Worm (Caenorhabditis elegans) whole organism, late embryonic: ENCODE data around the gene lgc-5.
"Not testable (repeated sequence)": the region's sequence is repeated elsewhere in the genome, so short reads cannot be mapped to it uniquely, and the experiment has no call there.

Experiments
- C38D4.7 ChIP-seq: fragments of 200-800 bp; sonication (Bioruptor generic); optimal IDR thresholded peaks from 2 replicates; lab custom pipeline; 2018; ENCODE audit warnings: mild to moderate bottlenecking, missing genetic modification characterization, moderate library complexity, missing compliant biosample characterization
- ama-1 ChIP-seq: fragments of 150-350 bp; optimal IDR thresholded peaks from 2 replicates; lab custom pipeline; 2014
- ceh-2 ChIP-seq: sonication (generic microtip); optimal IDR thresholded peaks from 2 replicates; lab custom pipeline; 2016; ENCODE audit warnings: missing genotype, missing genetic modification characterization, missing compliant biosample characterization
- ceh-24 ChIP-seq: sonication (generic microtip); optimal IDR thresholded peaks from 2 replicates; lab custom pipeline; 2016; ENCODE audit warnings: mild to moderate bottlenecking, missing genetic modification characterization, missing compliant biosample characterization
- dve-1 ChIP-seq: sonication (generic microtip); optimal IDR thresholded peaks from 2 replicates; lab custom pipeline; 2017; ENCODE audit warnings: antibody characterized with exemption, mild to moderate bottlenecking, missing genetic modification characterization, missing compliant biosample characterization
- eyg-1 ChIP-seq: sonication (generic microtip); optimal IDR thresholded peaks from 2 replicates; lab custom pipeline; 2016; ENCODE audit warnings: missing genotype, missing genetic modification characterization, missing compliant biosample characterization
- fax-1 ChIP-seq: sonication (generic microtip); optimal IDR thresholded peaks from 2 replicates; lab custom pipeline; 2016; ENCODE audit warnings: missing genotype, missing genetic modification characterization, missing compliant biosample characterization
- fkh-6 ChIP-seq: sonication (generic microtip); optimal IDR thresholded peaks from 2 replicates; lab custom pipeline; 2016; ENCODE audit warnings: missing genetic modification characterization, missing compliant biosample characterization
- hlh-13 ChIP-seq: fragments of 200-800 bp; sonication (Bioruptor generic); optimal IDR thresholded peaks from 2 replicates; lab custom pipeline; 2018; ENCODE audit warnings: mild to moderate bottlenecking, missing genetic modification characterization, missing compliant biosample characterization
- hlh-15 ChIP-seq: sonication (generic microtip); optimal IDR thresholded peaks from 2 replicates; lab custom pipeline; 2016; ENCODE audit warnings: missing genetic modification characterization, missing compliant biosample characterization
- lin-11 ChIP-seq: fragments of 200-800 bp; sonication (Bioruptor generic); optimal IDR thresholded peaks from 2 replicates; lab custom pipeline; 2018; ENCODE audit warnings: mild to moderate bottlenecking, missing genetic modification characterization, missing compliant biosample characterization
- npax-4 ChIP-seq: sonication (generic microtip); optimal IDR thresholded peaks from 2 replicates; lab custom pipeline; 2016; ENCODE audit warnings: missing genetic modification characterization, missing compliant biosample characterization
- pag-3 ChIP-seq: sonication (generic microtip); optimal IDR thresholded peaks from 2 replicates; lab custom pipeline; 2016; ENCODE audit warnings: missing compliant biosample characterization, missing genetic modification characterization, borderline replicate concordance
- ref-2 ChIP-seq: sonication (generic microtip); optimal IDR thresholded peaks from 2 replicates; lab custom pipeline; 2016; ENCODE audit warnings: missing genetic modification characterization, missing compliant biosample characterization
- rnt-1 ChIP-seq: sonication (generic microtip); optimal IDR thresholded peaks from 2 replicates; lab custom pipeline; 2016; ENCODE audit warnings: missing genetic modification characterization, missing compliant biosample characterization
- unc-42 ChIP-seq: sonication (generic microtip); optimal IDR thresholded peaks from 2 replicates; lab custom pipeline; 2016; ENCODE audit warnings: missing genotype, missing genetic modification characterization, missing compliant biosample characterization
- unc-55 ChIP-seq: sonication (generic microtip); optimal IDR thresholded peaks from 2 replicates; lab custom pipeline; 2017; ENCODE audit warnings: missing biosample characterization, missing genetic modification reagents, missing genetic modification characterization
- unc-86 ChIP-seq: sonication (generic microtip); optimal IDR thresholded peaks from 2 replicates; lab custom pipeline; 2016; ENCODE audit warnings: missing genetic modification characterization, missing compliant biosample characterization
- zip-5 ChIP-seq: sonication (generic microtip); optimal IDR thresholded peaks from 2 replicates; lab custom pipeline; 2016; ENCODE audit warnings: missing genetic modification characterization, missing compliant biosample characterization
- ztf-16 ChIP-seq: sonication (generic microtip); optimal IDR thresholded peaks from 2 replicates; lab custom pipeline; 2017; ENCODE audit warnings: missing genetic modification characterization, missing compliant biosample characterization

lgc-5 gene

DNA sequence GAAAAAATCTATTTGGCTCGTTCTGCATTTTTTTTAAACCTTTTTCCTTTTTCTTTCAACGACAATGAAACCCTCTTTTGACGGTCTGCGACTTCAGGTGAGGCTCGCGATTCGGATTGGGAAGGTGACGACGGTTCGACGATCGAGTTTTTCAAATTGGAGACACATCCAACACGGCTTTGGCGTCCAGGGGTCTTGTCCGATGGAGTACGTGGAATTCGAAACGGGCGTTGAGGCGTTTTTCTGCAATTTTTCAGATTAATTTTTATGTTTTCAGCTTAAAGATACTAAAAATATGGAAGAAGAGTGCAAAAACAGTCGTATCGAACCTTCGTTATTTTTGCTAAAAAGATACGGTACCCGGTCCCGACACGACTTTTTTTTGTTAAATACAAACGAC is 46.7 kb downstream of the lgc-5 start, which contains the start of gene D2096.10:
TSS of gene D2096.10 (minus strand) at position 101 of the 400 bp plus-strand sequence.
- not testable (repeated sequence) for TF ChIP-seq unc-86 (tag; lab: Kevin White, UChicago); ceh-24 (tag; lab: Kevin White, UChicago); C38D4.7 (GFP tag; lab: Kevin White, UChicago)

DNA sequence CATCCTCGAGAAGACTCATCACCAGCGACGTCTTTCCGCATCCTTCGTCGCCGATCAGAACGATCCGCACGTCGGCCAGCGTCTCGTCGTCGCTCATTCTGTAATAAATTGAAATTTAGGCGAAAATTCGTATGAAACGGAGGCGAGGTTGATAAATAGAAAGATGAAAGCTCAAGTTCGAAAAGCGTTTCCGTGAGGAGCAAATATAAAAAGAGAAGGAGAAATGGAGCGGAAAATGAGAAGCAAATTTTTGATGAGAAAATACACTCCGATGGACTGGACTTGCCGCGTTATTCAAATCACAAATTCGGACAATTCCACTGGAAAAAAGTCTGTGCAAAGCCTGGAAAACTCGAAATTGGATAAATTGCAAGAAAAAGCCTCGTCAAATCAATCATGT is 51.6 kb downstream of the lgc-5 start, which contains the start of gene D2096.11:
TSS of gene D2096.11 (minus strand) at position 101 of the 400 bp plus-strand sequence.
- TF ChIP-seq zip-5 (tag; lab: Kevin White, UChicago) (no peak), ceh-2 (tag; lab: Kevin White, UChicago) (no peak), ztf-16 (tag; lab: Kevin White, UChicago) (no peak), npax-4 (tag; lab: Kevin White, UChicago) (no peak), fkh-6 (tag; lab: Kevin White, UChicago) (no peak), hlh-13 (GFP tag; lab: Kevin White, UChicago) (no peak), lin-11 (tag; lab: Kevin White, UChicago) (no peak), dve-1 (tag; lab: Kevin White, UChicago) (no peak), eyg-1 (tag; lab: Kevin White, UChicago) (no peak), pag-3 (tag; lab: Kevin White, UChicago) (no peak), unc-55 (GFP tag; lab: Kevin White, UChicago) (no peak), rnt-1 (tag; lab: Kevin White, UChicago) (no peak), hlh-15 (tag; lab: Kevin White, UChicago) (no peak), ama-1 (lab: Kevin White, UChicago) (no peak), fax-1 (no peak), unc-42 (no peak), ref-2 (tag; lab: Kevin White, UChicago) (no peak)
